Worm (Caenorhabditis elegans) whole organism, L4 larva: ENCODE results near the gene col-71.

Experiments
- D1046.2 ChIP-seq: fragments of 200-800 bp; sonication (Bioruptor generic); IDR thresholded peaks from 2 replicates; pipeline ENCODE4 v1.3.6; 2022; ENCODE audit warnings: missing genetic modification characterization, missing compliant biosample characterization
- F37D6.2 ChIP-seq: sonication (generic microtip); optimal IDR thresholded peaks from 2 replicates; lab custom pipeline; 2016; ENCODE audit warnings: mild to moderate bottlenecking, missing genetic modification characterization, missing compliant biosample characterization
- Y105C5A.15 ChIP-seq: fragments of 200-800 bp; sonication (Bioruptor generic); IDR thresholded peaks from 2 replicates; pipeline ENCODE4 v1.3.6; 2022; ENCODE audit warnings: missing genetic modification characterization, missing compliant biosample characterization
- Y48G9A.11 ChIP-seq: fragments of 200-800 bp; sonication (Bioruptor generic); IDR thresholded peaks from 2 replicates; pipeline ENCODE4 v1.3.6; 2022; ENCODE audit warnings: missing genetic modification reagents, missing genetic modification characterization, missing compliant biosample characterization
- aha-1 ChIP-seq: fragments of 150-350 bp; peaks from one replicate; lab custom pipeline; 2014; ENCODE audit warnings: missing biosample characterization, missing genetic modification characterization
- ama-1 ChIP-seq: fragments of 150-350 bp; optimal IDR thresholded peaks from 2 replicates; lab custom pipeline; 2014; ENCODE audit warnings: inconsistent platforms, mixed read lengths
- arid-1 ChIP-seq: fragments of 200-800 bp; sonication (Bioruptor generic); conservative IDR thresholded peaks from 2 replicates; pipeline ENCODE4 v1.3.6; 2022; ENCODE audit warnings: missing genetic modification reagents, missing genetic modification characterization, missing compliant biosample characterization
- ceh-44 ChIP-seq: fragments of 200-800 bp; sonication (Bioruptor generic); IDR thresholded peaks from 2 replicates; pipeline ENCODE4 v1.3.6; 2022; ENCODE audit warnings: missing genetic modification reagents, missing genetic modification characterization, missing compliant biosample characterization
- ces-1 ChIP-seq: fragments of 150-350 bp; sonication (generic microtip); optimal IDR thresholded peaks from 4 replicates; lab custom pipeline; 2014; ENCODE audit warnings: missing biosample characterization, missing genetic modification reagents, missing genetic modification characterization
- ctbp-1 ChIP-seq: fragments of 200-800 bp; sonication (Bioruptor generic); IDR thresholded peaks from 2 replicates; pipeline ENCODE4 v1.3.6; 2022; ENCODE audit warnings: missing genetic modification reagents, missing genetic modification characterization, missing compliant biosample characterization
- daf-16 ChIP-seq, 3 experiments: sonication (generic microtip); optimal IDR thresholded peaks; 2 replicates each; lab custom pipeline; 2016 to 2017; ENCODE audit warnings: missing genetic modification characterization in 3 of 3, missing genetic modification reagents in 3 of 3, mild to moderate bottlenecking in 2 of 3, missing compliant biosample characterization in 2 of 3, missing biosample characterization in 1 of 3, moderate library complexity in 1 of 3
- daf-19 ChIP-seq: fragments of 200-800 bp; sonication (Bioruptor generic); conservative IDR thresholded peaks from 2 replicates; pipeline ENCODE4 v1.3.6; 2022; ENCODE audit warnings: missing genetic modification characterization, missing compliant biosample characterization
- dmd-6 ChIP-seq: fragments of 200-800 bp; sonication (Bioruptor generic); IDR thresholded peaks from 2 replicates; pipeline ENCODE4 v1.3.6; 2022; ENCODE audit warnings: missing genetic modification reagents, missing genetic modification characterization, missing compliant biosample characterization
- dmd-9 ChIP-seq: fragments of 200-800 bp; sonication (Bioruptor generic); IDR thresholded peaks from 2 replicates; pipeline ENCODE4 v1.3.6; 2022; ENCODE audit warnings: missing genetic modification reagents, missing genetic modification characterization, missing compliant biosample characterization
- dpl-1 ChIP-seq: fragments of 150-350 bp; optimal IDR thresholded peaks from 2 replicates; lab custom pipeline; 2014; ENCODE audit warnings: missing biosample characterization, missing genetic modification reagents, missing genetic modification characterization
- duxl-1 ChIP-seq: sonication (generic microtip); optimal IDR thresholded peaks from 2 replicates; lab custom pipeline; 2016; ENCODE audit warnings: mild to moderate bottlenecking, missing genetic modification characterization, moderate library complexity, missing compliant biosample characterization; ENCODE audit not compliant: poor library complexity
- dve-1 ChIP-seq: sonication (generic microtip); optimal IDR thresholded peaks from 2 replicates; lab custom pipeline; 2017; ENCODE audit warnings: antibody characterized with exemption, mild to moderate bottlenecking, missing genetic modification characterization, missing compliant biosample characterization; ENCODE audit not compliant: insufficient read depth
- fkh-10 ChIP-seq: fragments of 150-350 bp; optimal IDR thresholded peaks from 2 replicates; lab custom pipeline; 2014; ENCODE audit warnings: missing biosample characterization, missing genetic modification reagents, missing genetic modification characterization
- fos-1 ChIP-seq: fragments of 150-350 bp; optimal IDR thresholded peaks from 2 replicates; lab custom pipeline; 2014; ENCODE audit warnings: missing biosample characterization, missing genetic modification characterization
- hif-1 ChIP-seq, 2 experiments: sonication (generic microtip); optimal IDR thresholded peaks; 2 replicates each; lab custom pipeline; 2016 to 2017; ENCODE audit warnings: missing compliant biosample characterization in 2 of 2, missing genetic modification characterization in 2 of 2, missing genetic modification reagents in 2 of 2, missing genotype in 2 of 2, mild to moderate bottlenecking in 1 of 2
- hlh-11 ChIP-seq: fragments of 200-800 bp; sonication (Bioruptor generic); optimal IDR thresholded peaks from 2 replicates; lab custom pipeline; 2018; ENCODE audit warnings: mild to moderate bottlenecking, missing genetic modification characterization, missing compliant biosample characterization
- hlh-30 ChIP-seq: sonication (generic microtip); optimal IDR thresholded peaks from 2 replicates; lab custom pipeline; 2017; ENCODE audit warnings: antibody characterized with exemption, mild to moderate bottlenecking, missing genetic modification characterization, missing compliant biosample characterization; ENCODE audit not compliant: insufficient read depth
- hmg-1.1 ChIP-seq: fragments of 200-800 bp; sonication (Bioruptor generic); IDR thresholded peaks from 2 replicates; pipeline ENCODE4 v1.3.6; 2022; ENCODE audit warnings: missing genetic modification reagents, missing genetic modification characterization, missing compliant biosample characterization
- lin-13 ChIP-seq: fragments of 150-350 bp; optimal IDR thresholded peaks from 2 replicates; lab custom pipeline; 2014; ENCODE audit warnings: missing biosample characterization, missing genetic modification reagents, missing genetic modification characterization
- lin-15B ChIP-seq: fragments of 150-350 bp; sonication (generic microtip); optimal IDR thresholded peaks from 3 replicates; lab custom pipeline; 2014; ENCODE audit warnings: missing biosample characterization, missing genetic modification characterization
- lin-38 ChIP-seq: fragments of 200-800 bp; sonication (Bioruptor generic); IDR thresholded peaks from 2 replicates; pipeline ENCODE4 v1.3.6; 2022; ENCODE audit warnings: missing genetic modification reagents, missing genetic modification characterization, missing compliant biosample characterization
- lsy-2 ChIP-seq, 2 experiments: fragments of 150-350 bp in 1 of 2; sonication (generic microtip) in 1 of 2; optimal IDR thresholded peaks; 2 replicates each; lab custom pipeline; 2014 to 2017; ENCODE audit warnings: missing biosample characterization in 2 of 2, missing genetic modification characterization in 2 of 2
- madf-9 ChIP-seq: fragments of 200-800 bp; sonication (Bioruptor generic); conservative IDR thresholded peaks from 2 replicates; pipeline ENCODE4 v1.3.6; 2022; ENCODE audit warnings: missing genetic modification reagents, missing genetic modification characterization, missing compliant biosample characterization
- mep-1 ChIP-seq: fragments of 150-350 bp; sonication (generic microtip); optimal IDR thresholded peaks from 3 replicates; lab custom pipeline; 2014; ENCODE audit warnings: missing biosample characterization, missing genetic modification characterization
- mes-2 ChIP-seq: sonication (generic microtip); optimal IDR thresholded peaks from 2 replicates; lab custom pipeline; 2016; ENCODE audit warnings: missing genotype, mild to moderate bottlenecking, missing genetic modification characterization, missing compliant biosample characterization; ENCODE audit not compliant: poor library complexity, severe bottlenecking
- nhr-237 ChIP-seq: sonication (generic microtip); optimal IDR thresholded peaks from 2 replicates; lab custom pipeline; 2017; ENCODE audit warnings: missing biosample characterization, missing genetic modification characterization
- nhr-25 ChIP-seq: sonication (generic microtip); optimal IDR thresholded peaks from 2 replicates; lab custom pipeline; 2017; ENCODE audit warnings: missing genetic modification characterization, mild to moderate bottlenecking, missing compliant biosample characterization, antibody characterized with exemption, moderate library complexity, borderline replicate concordance; ENCODE audit not compliant: insufficient read depth
- nhr-28 ChIP-seq: fragments of 150-350 bp; optimal IDR thresholded peaks from 2 replicates; lab custom pipeline; 2014; ENCODE audit warnings: missing biosample characterization, missing genetic modification characterization
- nhr-76 ChIP-seq: fragments of 150-350 bp; optimal IDR thresholded peaks from 2 replicates; lab custom pipeline; 2014; ENCODE audit warnings: missing biosample characterization, missing genetic modification characterization
- nhr-77 ChIP-seq: fragments of 150-350 bp; optimal IDR thresholded peaks from 2 replicates; lab custom pipeline; 2014; ENCODE audit warnings: missing biosample characterization, missing genetic modification characterization
- pha-4 ChIP-seq, 2 experiments: fragments of 150-350 bp in 1 of 2; fragments of 200-800 bp in 1 of 2; sonication (Bioruptor generic) in 1 of 2; IDR thresholded peaks in 1 of 2; optimal IDR thresholded peaks in 1 of 2; 2 replicates each; pipeline versions ENCODE4 v1.3.6 to Lab custom; 2014 to 2022; ENCODE audit warnings: missing genetic modification characterization in 2 of 2, missing genetic modification reagents in 2 of 2, missing biosample characterization in 1 of 2, missing compliant biosample characterization in 1 of 2
- pqm-1 ChIP-seq: sonication (generic microtip); optimal IDR thresholded peaks from 2 replicates; lab custom pipeline; 2017; ENCODE audit warnings: missing biosample characterization, missing genetic modification characterization
- rbr-2 ChIP-seq: sonication (generic microtip); optimal IDR thresholded peaks from 2 replicates; lab custom pipeline; 2016; ENCODE audit warnings: missing genotype, missing genetic modification characterization, missing compliant biosample characterization
- snpc-1.2 ChIP-seq: fragments of 200-800 bp; sonication (Bioruptor generic); IDR thresholded peaks from 2 replicates; pipeline ENCODE4 v1.3.6; 2022; ENCODE audit warnings: missing genetic modification reagents, missing genetic modification characterization, missing compliant biosample characterization
- tag-97 ChIP-seq: fragments of 200-800 bp; sonication (Bioruptor generic); IDR thresholded peaks from 2 replicates; pipeline ENCODE4 v1.3.6; 2022; ENCODE audit warnings: missing genetic modification characterization, missing compliant biosample characterization
- unc-130 ChIP-seq: sonication (generic microtip); optimal IDR thresholded peaks from 2 replicates; lab custom pipeline; 2016; ENCODE audit warnings: missing genetic modification reagents, missing genetic modification characterization, missing compliant biosample characterization
- unc-62 ChIP-seq, 3 experiments: fragments of 150-350 bp in 1 of 3; sonication (generic microtip); optimal IDR thresholded peaks in 2 of 3; peaks in 1 of 3; 1 replicate in 1 of 3; 2 replicates in 2 of 3; lab custom pipeline; 2014 to 2017; ENCODE audit warnings: missing biosample characterization in 3 of 3, missing genetic modification characterization in 3 of 3, missing genetic modification reagents in 3 of 3, missing genotype in 1 of 3
- zag-1 ChIP-seq: fragments of 150-350 bp; optimal IDR thresholded peaks from 2 replicates; lab custom pipeline; 2014; ENCODE audit warnings: missing biosample characterization, missing genetic modification characterization
- zfp-3 ChIP-seq: fragments of 200-800 bp; sonication (Bioruptor generic); conservative IDR thresholded peaks from 2 replicates; pipeline ENCODE4 v1.3.6; 2022; ENCODE audit warnings: missing genetic modification reagents, missing genetic modification characterization, missing compliant biosample characterization
- ztf-11 ChIP-seq: fragments of 150-350 bp; optimal IDR thresholded peaks from 2 replicates; lab custom pipeline; 2014; ENCODE audit warnings: missing biosample characterization, missing genetic modification characterization
- ztf-7 ChIP-seq: fragments of 150-350 bp; optimal IDR thresholded peaks from 2 replicates; lab custom pipeline; 2014; ENCODE audit warnings: missing biosample characterization, missing genetic modification characterization

col-71 gene

DNA sequence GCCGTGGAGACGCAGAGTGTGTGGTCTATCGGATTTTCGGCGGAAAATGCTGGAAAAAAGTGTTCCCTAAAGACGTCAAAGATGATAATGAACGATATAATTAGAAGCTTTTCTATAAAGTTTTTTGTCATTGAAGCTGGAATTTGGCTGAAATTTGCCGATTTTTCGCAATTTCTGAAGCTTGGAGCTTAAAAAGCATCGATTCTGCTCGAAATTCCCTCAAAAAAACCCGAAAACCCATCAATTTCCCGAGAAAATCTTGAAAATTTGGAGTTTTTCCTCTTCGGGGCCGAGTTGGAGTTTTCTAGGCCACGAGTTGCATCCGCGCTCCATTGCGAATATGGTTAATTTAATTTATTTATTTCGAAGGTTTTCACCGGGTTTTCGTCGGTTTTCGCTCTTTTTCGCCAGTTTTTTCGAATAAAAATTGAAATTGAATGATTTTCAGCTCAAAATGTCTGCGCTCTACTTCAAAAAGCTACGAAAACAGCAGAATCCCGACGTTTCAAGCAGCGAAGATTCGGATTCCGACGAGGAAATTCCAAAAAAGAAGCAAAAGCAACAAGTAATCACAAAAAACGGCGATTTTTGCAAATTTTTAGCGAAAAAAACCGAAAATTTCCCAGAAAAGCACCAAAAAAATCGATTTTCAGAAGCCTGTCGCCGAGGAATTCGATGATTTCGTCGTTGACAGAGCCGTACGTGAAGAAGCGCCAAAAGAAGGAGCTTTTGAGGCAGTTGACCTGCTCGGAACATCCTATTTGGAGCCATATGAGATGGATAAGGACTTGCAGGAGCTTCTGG lies at the start of gene col-71, which contains the start of gene Y49F6B.2:
Gene col-71 (minus strand): TSS at position 51 of the 804 bp plus-strand sequence.
Gene Y49F6B.2 (plus strand): TSS at position 449 of the 804 bp plus-strand sequence.
- TF ChIP-seq lsy-2 (tag; optimal IDR thresholded peaks at IDR 0.05; lab: Kevin White, UChicago) = peak in 1 of 2 experiments; percentile 85
- no peak for TF ChIP-seq snpc-1.2 (GFP tag; lab: Robert Waterston, UW)
- TF ChIP-seq ces-1 (GFP tag; lab: Kevin White, UChicago) = peak; percentile 95
- peak in 1 of 2 experiments; percentile 86 for TF ChIP-seq hif-1 (tag; optimal IDR thresholded peaks at IDR 0.05; lab: Kevin White, UChicago)
- peak in 1 of 2 experiments; percentile 97 for TF ChIP-seq unc-62 (GFP tag; optimal IDR thresholded peaks at IDR 0.05 in 1 of 2; lab: Kevin White, UChicago)
- TF ChIP-seq unc-62 (tag; optimal IDR thresholded peaks at IDR 0.05; lab: Kevin White, UChicago) = no peak
- no peak for TF ChIP-seq nhr-76
- TF ChIP-seq hlh-11 (tag; lab: Kevin White, UChicago) = peak; percentile 15
- TF ChIP-seq pqm-1 = no peak
- TF ChIP-seq rbr-2 (tag; lab: Kevin White, UChicago) = peak; percentile 78
- peak; percentile 98 for TF ChIP-seq lin-38 (GFP tag; lab: Robert Waterston, UW)
- TF ChIP-seq nhr-77 (tag; lab: Kevin White, UChicago) = peak; percentile 4
- TF ChIP-seq fos-1 (tag; lab: Kevin White, UChicago) = no peak
- TF ChIP-seq hlh-30 (tag; lab: Kevin White, UChicago) = peak; percentile 22
- no peak for TF ChIP-seq aha-1 (tag; lab: Kevin White, UChicago)
- no peak for TF ChIP-seq ztf-11 (tag; lab: Kevin White, UChicago)
- TF ChIP-seq tag-97 (GFP tag; lab: Robert Waterston, UW) = no peak
- TF ChIP-seq nhr-28 = peak; percentile 19
- TF ChIP-seq madf-9 (GFP tag; lab: Robert Waterston, UW) = peak; percentile 43; the same call in 1 of the 2 replicates
- 0 out of 2 replicates have a peak, but pooled peaks have one; percentile 7 for TF ChIP-seq arid-1 (GFP tag; lab: Robert Waterston, UW)
- peak; percentile 42; the same call in 1 of the 2 replicates for TF ChIP-seq zfp-3 (GFP tag; lab: Robert Waterston, UW)
- peak; percentile 70 for TF ChIP-seq dpl-1 (GFP tag; lab: Kevin White, UChicago)
- TF ChIP-seq mep-1 (tag; lab: Kevin White, UChicago) = peak; percentile 65
- peak; percentile 91 for TF ChIP-seq unc-130 (GFP tag; lab: Kevin White, UChicago)
- peak; percentile 40 for TF ChIP-seq lin-15B
- no peak for TF ChIP-seq ama-1 (lab: Kevin White, UChicago)
- TF ChIP-seq pha-4 (GFP tag; IDR thresholded peaks at IDR 0.05; lab: Robert Waterston, UW) = 0 out of 2 replicates have a peak, but pooled peaks have one; percentile 18
- no peak for TF ChIP-seq pha-4 (tag; optimal IDR thresholded peaks at IDR 0.05; lab: Kevin White, UChicago)
- TF ChIP-seq D1046.2 (GFP tag; lab: Robert Waterston, UW) = 0 out of 2 replicates have a peak, but pooled peaks have one; percentile 52
- 0 out of 2 replicates have a peak, but pooled peaks have one; percentile 49 for TF ChIP-seq ctbp-1 (GFP tag; lab: Robert Waterston, UW)
- no peak for TF ChIP-seq daf-19 (GFP tag; lab: Robert Waterston, UW)
- TF ChIP-seq ztf-7 = no peak
- no peak for TF ChIP-seq zag-1 (tag; lab: Kevin White, UChicago)
- peak; percentile 64; the same call in 1 of the 2 replicates for TF ChIP-seq dmd-9 (GFP tag; lab: Robert Waterston, UW)
- 0 out of 2 replicates have a peak, but pooled peaks have one; percentile 36 for TF ChIP-seq hmg-1.1 (GFP tag; lab: Robert Waterston, UW)
- peak; percentile 65 for TF ChIP-seq F37D6.2 (tag; lab: Kevin White, UChicago)
- no peak for TF ChIP-seq daf-16 (GFP tag; optimal IDR thresholded peaks at IDR 0.05; lab: Kevin White, UChicago)
- peak; percentile 12 for TF ChIP-seq daf-16 (tag; optimal IDR thresholded peaks at IDR 0.05; lab: Kevin White, UChicago)
- no peak for TF ChIP-seq nhr-237 (tag; lab: Kevin White, UChicago)
- TF ChIP-seq dve-1 (tag; lab: Kevin White, UChicago) = peak; percentile 66
- TF ChIP-seq Y48G9A.11 (GFP tag; lab: Robert Waterston, UW) = peak; percentile 85
- peak; percentile 45 for TF ChIP-seq dmd-6 (GFP tag; lab: Robert Waterston, UW)
- no peak for TF ChIP-seq nhr-25 (tag; lab: Kevin White, UChicago)
- peak; percentile 70 for TF ChIP-seq lin-13
- TF ChIP-seq mes-2 (tag; lab: Kevin White, UChicago) = peak; percentile 99
- TF ChIP-seq Y105C5A.15 (GFP tag; lab: Robert Waterston, UW) = no peak
- peak; percentile 48; the same call in 1 of the 2 replicates for TF ChIP-seq ceh-44 (GFP tag; lab: Robert Waterston, UW)
- peak; percentile 67 for TF ChIP-seq duxl-1
- peak; percentile 66 for TF ChIP-seq fkh-10
